Fruit fly (Drosophila melanogaster): Measurements from ENCODE around the gene ras.

Gene ras

dm6 chrX:10762959-10763883, 18.9 kb downstream of the ras start (continued):
- TF ChIP-seq hth (optimal IDR thresholded peaks at IDR 0.05) (no peak), Dll (GFP tag; IDR thresholded peaks at IDR 0.05; ENCODE audit: partially characterized antibody) (no peak), ftz-f1 (GFP tag; optimal IDR thresholded peaks at IDR 0.05) (peak; percentile 19), Vsx1 (GFP tag; optimal IDR thresholded peaks at IDR 0.05) (peak; percentile 52), Taf1 (GFP tag; IDR thresholded peaks at IDR 0.05) (no peak), CG4282 (GFP tag; optimal IDR thresholded peaks at IDR 0.05) (no peak), Med (GFP tag) (peak; percentile 85), gem (tag; optimal IDR thresholded peaks at IDR 0.05) (peak; percentile 71), CG8765 (GFP tag; IDR thresholded peaks at IDR 0.05) (0 out of 2 replicates have a peak, but pooled peaks have one; percentile 25), crp (GFP tag; optimal IDR thresholded peaks at IDR 0.05) (no peak), CG17829 (tag; optimal IDR thresholded peaks at IDR 0.05) (peak; percentile 2), ranshi (GFP tag; IDR thresholded peaks at IDR 0.05) (peak; percentile 43; the same call in 1 of the 2 replicates), CG9727 (GFP tag; optimal IDR thresholded peaks at IDR 0.05) (peak; percentile 59), seq (GFP tag; IDR thresholded peaks at IDR 0.05) (no peak), CoRest (tag; optimal IDR thresholded peaks at IDR 0.05) (peak; percentile 23), chm (GFP tag; IDR thresholded peaks at IDR 0.05) (peak; percentile 37; the same call in 1 of the 2 replicates), grn (GFP tag; optimal IDR thresholded peaks at IDR 0.05) (peak; percentile 75), ewg (GFP tag; optimal IDR thresholded peaks at IDR 0.05) (peak; percentile 1), mld (GFP tag; IDR thresholded peaks at IDR 0.05; ENCODE audit: partially characterized antibody) (no peak), CG2712 (tag; optimal IDR thresholded peaks at IDR 0.05) (peak; percentile 27), CG30431 (GFP tag; optimal IDR thresholded peaks at IDR 0.05) (no peak), da (GFP tag; optimal IDR thresholded peaks at IDR 0.05) (no peak), CG14667 (GFP tag; IDR thresholded peaks at IDR 0.05) (no peak), CG10274 (GFP tag; optimal IDR thresholded peaks at IDR 0.05) (no peak), CG17385 (GFP tag; optimal IDR thresholded peaks at IDR 0.05) (peak; percentile 32), eve (GFP tag; optimal IDR thresholded peaks at IDR 0.05) (no peak), Fer1 (GFP tag; optimal IDR thresholded peaks at IDR 0.05) (no peak), lmd (GFP tag; IDR thresholded peaks at IDR 0.05) (no peak; the same call in 1 of the 2 replicates), CG2889 (GFP tag; IDR thresholded peaks at IDR 0.05) (no peak), CG8924 (tag; optimal IDR thresholded peaks at IDR 0.05) (peak; percentile 13), Fer3 (tag; optimal IDR thresholded peaks at IDR 0.05) (peak; percentile 10), gro (GFP tag; optimal IDR thresholded peaks at IDR 0.05) (peak; percentile 28), CrebB (tag; optimal IDR thresholded peaks at IDR 0.05) (peak; percentile 42), CG11504 (tag; optimal IDR thresholded peaks at IDR 0.05) (peak; percentile 64), zfh2 (GFP tag; optimal IDR thresholded peaks at IDR 0.05) (no peak), disco-r (GFP tag; optimal IDR thresholded peaks at IDR 0.05) (no peak), tup (GFP tag; optimal IDR thresholded peaks at IDR 0.05) (no peak), nom (GFP tag; optimal IDR thresholded peaks at IDR 0.05) (peak; percentile 30), CG7556 (GFP tag; optimal IDR thresholded peaks at IDR 0.05) (peak; percentile 49), row (GFP tag; IDR thresholded peaks at IDR 0.05) (peak; percentile 68), B-H1 (GFP tag; IDR thresholded peaks at IDR 0.05) (no peak), Ada2b (GFP tag; IDR thresholded peaks at IDR 0.05) (no peak), CG1832 (GFP tag; optimal IDR thresholded peaks at IDR 0.05) (peak; percentile 49), Bgb (GFP tag; IDR thresholded peaks at IDR 0.05; ENCODE audit: partially characterized antibody) (peak; percentile 24; the same call in 1 of the 2 replicates), CG16813 (GFP tag; IDR thresholded peaks at IDR 0.05; ENCODE audit: partially characterized antibody) (no peak), ATbp (GFP tag; optimal IDR thresholded peaks at IDR 0.05) (peak; percentile 28), CG15073 (GFP tag; optimal IDR thresholded peaks at IDR 0.05) (no peak), bsh (GFP tag; optimal IDR thresholded peaks at IDR 0.05) (peak in 1 of 2 experiments; percentile 30)

All from whole organism, embryonic.